Fruit fly (Drosophila melanogaster) whole organism, wandering third instar larva: ENCODE measurements around the gene Tom20.

Experiments
- CrebA ChIP-seq: fragments of 200-800 bp; sonication (Bioruptor generic); optimal IDR thresholded peaks from 2 replicates; lab custom pipeline; 2016; ENCODE audit warnings: missing biosample characterization, mild to moderate bottlenecking, missing genetic modification characterization, borderline replicate concordance
- HLH106 ChIP-seq: fragments of 200-800 bp; optimal IDR thresholded peaks from 3 replicates; lab custom pipeline; 2019; ENCODE audit warnings: missing biosample characterization, mild to moderate bottlenecking, missing genetic modification characterization, moderate library complexity
- N ChIP-seq: fragments of >200 bp; optimal IDR thresholded peaks from 2 replicates; lab custom pipeline; 2018; ENCODE audit warnings: missing biosample characterization, missing external identifiers, missing genetic modification characterization
- ey ChIP-seq: fragments of 200-800 bp; sonication (Bioruptor generic); optimal IDR thresholded peaks from 2 replicates; lab custom pipeline; 2016; ENCODE audit warnings: missing biosample characterization, missing genetic modification characterization
- fru ChIP-seq: fragments of 200-800 bp; sonication (Bioruptor generic); optimal IDR thresholded peaks from 3 replicates; lab custom pipeline; 2016; ENCODE audit warnings: missing biosample characterization, mild to moderate bottlenecking, missing genetic modification characterization
- h ChIP-seq: fragments of 200-800 bp; sonication (Bioruptor generic); optimal IDR thresholded peaks from 3 replicates; lab custom pipeline; 2016; ENCODE audit warnings: missing biosample characterization, mild to moderate bottlenecking, missing genetic modification characterization
- lola ChIP-seq: fragments of >200 bp; optimal IDR thresholded peaks from 2 replicates; lab custom pipeline; 2017; ENCODE audit warnings: missing biosample characterization, missing genetic modification characterization
- pan ChIP-seq: fragments of >200 bp; optimal IDR thresholded peaks from 2 replicates; lab custom pipeline; 2017
- rgr ChIP-seq: fragments of 200-800 bp; sonication (Bioruptor generic); optimal IDR thresholded peaks from 3 replicates; lab custom pipeline; 2016; ENCODE audit warnings: missing biosample characterization, mild to moderate bottlenecking, missing genetic modification characterization
- sage ChIP-seq: fragments of 200-800 bp; sonication (Bioruptor generic); optimal IDR thresholded peaks from 2 replicates; lab custom pipeline; 2016; ENCODE audit warnings: missing biosample characterization, mild to moderate bottlenecking, missing genetic modification characterization
- usp ChIP-seq: fragments of >200 bp; optimal IDR thresholded peaks from 2 replicates; lab custom pipeline; 2017; ENCODE audit warnings: missing biosample characterization, missing genetic modification characterization

DNA sequence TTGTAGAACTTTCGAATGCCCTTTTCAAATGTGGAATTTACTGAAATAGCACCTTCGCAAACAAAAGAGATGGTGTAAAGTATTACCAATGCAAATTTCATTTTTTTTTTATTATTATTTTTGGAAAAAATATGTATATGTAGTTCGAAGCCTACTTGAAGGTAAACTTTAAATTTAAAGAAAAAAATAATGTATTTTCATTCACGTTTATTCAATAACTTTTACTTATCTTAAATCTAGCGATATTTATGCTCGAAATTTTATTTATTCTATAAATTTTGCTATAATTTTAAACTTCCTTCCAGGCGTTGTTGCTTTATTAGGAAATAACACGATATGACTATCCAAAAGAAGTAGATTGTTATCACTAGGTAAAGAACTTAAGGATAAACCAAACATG lies 47.8 kb upstream of the Tom20 start, which contains the start of gene CG33710:
- TF ChIP-seq sage (GFP tag; lab: Kevin White, UChicago): no peak
- TF ChIP-seq usp (GFP tag; lab: Kevin White, UChicago): no peak
- TF ChIP-seq CrebA (GFP tag; lab: Kevin White, UChicago): no peak
- no peak for TF ChIP-seq h (GFP tag; lab: Kevin White, UChicago)
- TF ChIP-seq rgr: no peak
- no peak for TF ChIP-seq lola (GFP tag; lab: Kevin White, UChicago)
- TF ChIP-seq pan: no peak
- no peak for TF ChIP-seq fru (GFP tag; lab: Kevin White, UChicago)
- no peak for TF ChIP-seq ey (GFP tag; lab: Kevin White, UChicago)
- no peak for TF ChIP-seq N (GFP tag; lab: Kevin White, UChicago)
- no peak for TF ChIP-seq HLH106 (tag; lab: Kevin White, UChicago)
